Worm (Caenorhabditis elegans) whole organism, midembryonic: Measurements from ENCODE around the gene ifp-1.

Experiments
- T22C8.4 ChIP-seq: fragments of 200-800 bp; sonication (Bioruptor generic); IDR thresholded peaks from 2 replicates; pipeline ENCODE4 v1.3.6; 2022; ENCODE audit warnings: missing genetic modification characterization, missing compliant biosample characterization
- flt-1 ChIP-seq: fragments of 200-800 bp; sonication (Bioruptor generic); IDR thresholded peaks from 2 replicates; pipeline ENCODE4 v1.3.6; 2022; ENCODE audit warnings: missing genetic modification characterization, missing compliant biosample characterization
- klf-2 ChIP-seq: fragments of 200-800 bp; sonication (Bioruptor generic); conservative IDR thresholded peaks from 2 replicates; pipeline ENCODE4 v1.3.6; 2022; ENCODE audit warnings: missing genetic modification reagents, missing genetic modification characterization, missing compliant biosample characterization
- ref-1 ChIP-seq: fragments of 200-800 bp; sonication (Bioruptor generic); conservative IDR thresholded peaks from 2 replicates; pipeline ENCODE4 v1.3.6; 2022; ENCODE audit warnings: missing genetic modification reagents, missing genetic modification characterization, missing compliant biosample characterization
- ztf-29 ChIP-seq: fragments of 200-800 bp; sonication (Bioruptor generic); IDR thresholded peaks from 2 replicates; pipeline ENCODE4 v1.3.6; 2022; ENCODE audit warnings: missing genetic modification reagents, missing genetic modification characterization, missing compliant biosample characterization

DNA sequence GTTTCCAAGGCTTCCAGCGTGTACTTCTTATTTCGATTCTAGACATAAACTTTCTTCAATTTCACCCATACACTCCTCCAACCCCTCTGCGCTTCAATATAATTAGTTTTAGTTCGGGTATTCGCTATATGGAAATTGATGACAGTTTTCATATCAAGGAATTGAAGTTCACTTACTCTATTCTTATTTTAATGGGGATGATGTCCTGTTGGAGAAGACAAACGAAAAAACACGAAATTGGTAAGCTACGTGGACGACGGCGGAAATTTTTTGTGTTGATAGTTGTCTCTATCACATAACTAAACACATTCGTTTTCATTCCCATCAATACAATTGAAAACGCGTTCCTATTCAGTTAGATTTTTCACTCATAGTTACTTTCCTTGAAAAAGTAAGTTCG is 44.6 kb downstream of the ifp-1 start, which contains the start of gene F34H10.5:
- TF ChIP-seq ztf-29 (GFP tag; lab: Robert Waterston, UW) = no peak
- no peak for TF ChIP-seq T22C8.4 (GFP tag; lab: Robert Waterston, UW)
- no peak for TF ChIP-seq flt-1 (GFP tag; lab: Robert Waterston, UW)
- no peak for TF ChIP-seq klf-2 (GFP tag; lab: Robert Waterston, UW)
- TF ChIP-seq ref-1 = no peak
